Worm (Caenorhabditis elegans) whole organism, young adult: ENCODE results near the gene K01A6.4.
A peak's percentile ranks its signal among the peaks of the same experiment; 100 is the strongest.

Experiments used
- B0261.1 ChIP-seq: sonication (generic microtip); optimal IDR thresholded peaks from 2 replicates; lab custom pipeline; 2016; ENCODE audit warnings: mild to moderate bottlenecking, missing genetic modification characterization, moderate library complexity, missing compliant biosample characterization
- C06A6.2 ChIP-seq: fragments of 200-800 bp; sonication (Bioruptor generic); conservative IDR thresholded peaks from 2 replicates; pipeline ENCODE4 v1.3.6; 2022; ENCODE audit warnings: missing genetic modification characterization, missing compliant biosample characterization
- C17E4.6 ChIP-seq: fragments of 200-800 bp; sonication (Bioruptor generic); IDR thresholded peaks from 2 replicates; pipeline ENCODE4 v1.3.6; 2022; ENCODE audit warnings: missing genetic modification reagents, missing genetic modification characterization, missing compliant biosample characterization
- F33H1.4 ChIP-seq: fragments of 200-800 bp; sonication (Bioruptor generic); IDR thresholded peaks from 2 replicates; pipeline ENCODE4 v1.3.6; 2022; ENCODE audit warnings: missing genetic modification reagents, missing genetic modification characterization, missing compliant biosample characterization
- F49E8.2 ChIP-seq: sonication (generic microtip); optimal IDR thresholded peaks from 3 replicates; lab custom pipeline; 2017; ENCODE audit warnings: missing genetic modification characterization, mild to moderate bottlenecking, missing compliant biosample characterization, antibody characterized with exemption, moderate library complexity; ENCODE audit not compliant: insufficient read depth
- F52B5.7 ChIP-seq: sonication (generic microtip); optimal IDR thresholded peaks from 2 replicates; lab custom pipeline; 2016; ENCODE audit warnings: mild to moderate bottlenecking, missing genetic modification characterization, missing compliant biosample characterization
- K12H6.12 ChIP-seq: fragments of 200-800 bp; sonication (Bioruptor generic); optimal IDR thresholded peaks from 2 replicates; lab custom pipeline; 2018; ENCODE audit warnings: mild to moderate bottlenecking, missing genetic modification characterization, missing compliant biosample characterization
- T07F8.4 ChIP-seq: sonication (generic microtip); optimal IDR thresholded peaks from 2 replicates; lab custom pipeline; 2016; ENCODE audit warnings: mild to moderate bottlenecking, missing genetic modification characterization, moderate library complexity, missing compliant biosample characterization
- Y53F4B.3 ChIP-seq: fragments of 200-800 bp; sonication (Bioruptor generic); IDR thresholded peaks from 2 replicates; pipeline ENCODE4 v1.3.6; 2022; ENCODE audit warnings: missing genetic modification reagents, missing genetic modification characterization, missing compliant biosample characterization
- Y53G8AR.9 ChIP-seq: fragments of 200-800 bp; sonication (Bioruptor generic); conservative IDR thresholded peaks from 2 replicates; pipeline ENCODE4 v1.3.6; 2022; ENCODE audit warnings: missing genetic modification reagents, missing genetic modification characterization, missing compliant biosample characterization
- Y56A3A.18 ChIP-seq: fragments of 200-800 bp; sonication (Bioruptor generic); IDR thresholded peaks from 2 replicates; pipeline ENCODE4 v1.3.6; 2022; ENCODE audit warnings: missing genetic modification reagents, missing genetic modification characterization, missing compliant biosample characterization
- Y67H2A.10 ChIP-seq: fragments of 200-800 bp; sonication (Bioruptor generic); conservative IDR thresholded peaks from 2 replicates; pipeline ENCODE4 v1.3.6; 2022; ENCODE audit warnings: missing genetic modification reagents, missing genetic modification characterization, missing compliant biosample characterization
- Y79H2A.3 ChIP-seq: fragments of 200-800 bp; sonication (Bioruptor generic); conservative IDR thresholded peaks from 2 replicates; pipeline ENCODE4 v1.3.6; 2022; ENCODE audit warnings: missing genetic modification reagents, missing genetic modification characterization, missing compliant biosample characterization
- aptf-3 ChIP-seq: fragments of 200-800 bp; sonication (Bioruptor generic); IDR thresholded peaks from 2 replicates; pipeline ENCODE4 v1.3.6; 2022; ENCODE audit warnings: missing genetic modification characterization, missing compliant biosample characterization
- atf-7 ChIP-seq: sonication (generic microtip); optimal IDR thresholded peaks from 2 replicates; lab custom pipeline; 2017; ENCODE audit warnings: mild to moderate bottlenecking, missing genetic modification characterization, missing compliant biosample characterization
- athp-1 ChIP-seq: sonication (generic microtip); optimal IDR thresholded peaks from 2 replicates; lab custom pipeline; 2017; ENCODE audit warnings: mild to moderate bottlenecking, missing genetic modification characterization, missing compliant biosample characterization
- attf-5 ChIP-seq: fragments of 200-800 bp; sonication (Bioruptor generic); optimal IDR thresholded peaks from 2 replicates; lab custom pipeline; 2018; ENCODE audit warnings: mild to moderate bottlenecking, missing genetic modification characterization, missing compliant biosample characterization
- attf-6 ChIP-seq: fragments of 200-800 bp; sonication (Bioruptor generic); IDR thresholded peaks from 2 replicates; pipeline ENCODE4 v1.3.6; 2022; ENCODE audit warnings: missing genetic modification reagents, missing genetic modification characterization, missing compliant biosample characterization
- bed-1 ChIP-seq: fragments of 200-800 bp; sonication (Bioruptor generic); IDR thresholded peaks from 2 replicates; pipeline ENCODE4 v1.3.6; 2022; ENCODE audit warnings: missing genetic modification reagents, missing genetic modification characterization, missing compliant biosample characterization
- bed-2 ChIP-seq: fragments of 200-800 bp; sonication (Bioruptor generic); IDR thresholded peaks from 2 replicates; pipeline ENCODE4 v1.3.6; 2022; ENCODE audit warnings: missing genetic modification reagents, missing genetic modification characterization, missing compliant biosample characterization
- cebp-1 ChIP-seq, 2 experiments: fragments of 200-800 bp in 1 of 2; sonication (Bioruptor generic) in 1 of 2; sonication (generic microtip) in 1 of 2; IDR thresholded peaks in 1 of 2; optimal IDR thresholded peaks in 1 of 2; 2 replicates each; pipeline versions ENCODE4 v1.3.6 to Lab custom; 2017 to 2022; ENCODE audit warnings: missing compliant biosample characterization in 2 of 2, missing genetic modification characterization in 2 of 2, mild to moderate bottlenecking in 1 of 2, missing genetic modification reagents in 1 of 2, moderate library complexity in 1 of 2
- cebp-2 ChIP-seq: fragments of 200-800 bp; sonication (Bioruptor generic); IDR thresholded peaks from 2 replicates; pipeline ENCODE4 v1.3.6; 2022; ENCODE audit warnings: missing genetic modification characterization, missing compliant biosample characterization
- ceh-27 ChIP-seq: fragments of 200-800 bp; sonication (Bioruptor generic); optimal IDR thresholded peaks from 2 replicates; lab custom pipeline; 2018; ENCODE audit warnings: mild to moderate bottlenecking, missing genetic modification characterization, moderate library complexity, missing compliant biosample characterization
- ceh-58 ChIP-seq: fragments of 200-800 bp; sonication (Bioruptor generic); IDR thresholded peaks from 2 replicates; pipeline ENCODE4 v1.3.6; 2022; ENCODE audit warnings: missing genetic modification characterization, missing compliant biosample characterization
- ceh-79 ChIP-seq: sonication (generic microtip); optimal IDR thresholded peaks from 2 replicates; lab custom pipeline; 2017; ENCODE audit warnings: mild to moderate bottlenecking, missing genetic modification characterization, missing compliant biosample characterization
- chd-7 ChIP-seq: sonication (generic microtip); optimal IDR thresholded peaks from 2 replicates; lab custom pipeline; 2016; ENCODE audit warnings: mild to moderate bottlenecking, missing genetic modification characterization, moderate library complexity, missing compliant biosample characterization
- egrh-3 ChIP-seq: fragments of 200-800 bp; sonication (Bioruptor generic); IDR thresholded peaks from 2 replicates; pipeline ENCODE4 v1.3.6; 2022; ENCODE audit warnings: missing genetic modification reagents, missing genetic modification characterization, missing compliant biosample characterization
- ets-4 ChIP-seq: fragments of 200-800 bp; sonication (Bioruptor generic); optimal IDR thresholded peaks from 2 replicates; lab custom pipeline; 2018; ENCODE audit warnings: mild to moderate bottlenecking, missing genetic modification characterization, missing compliant biosample characterization
- gei-17 ChIP-seq: fragments of 200-800 bp; sonication (Bioruptor generic); optimal IDR thresholded peaks from 2 replicates; lab custom pipeline; 2018; ENCODE audit warnings: mild to moderate bottlenecking, missing genetic modification characterization, missing compliant biosample characterization
- hmg-1.2 ChIP-seq: fragments of 200-800 bp; sonication (Bioruptor generic); IDR thresholded peaks from 2 replicates; pipeline ENCODE4 v1.3.6; 2022; ENCODE audit warnings: missing genetic modification reagents, missing genetic modification characterization, missing compliant biosample characterization
- let-607 ChIP-seq, 2 experiments: fragments of 200-800 bp in 1 of 2; sonication (Bioruptor generic) in 1 of 2; sonication (generic microtip) in 1 of 2; optimal IDR thresholded peaks; 2 replicates each; lab custom pipeline; 2016 to 2018; ENCODE audit warnings: mild to moderate bottlenecking in 2 of 2, missing compliant biosample characterization in 2 of 2, missing genetic modification characterization in 2 of 2, moderate library complexity in 2 of 2, missing genotype in 1 of 2
- lin-35 ChIP-seq, 3 experiments: fragments of 150-350 bp in 2 of 3; sonication (generic microtip) in 1 of 3; optimal IDR thresholded peaks; 2 replicates each; lab custom pipeline; 2014 to 2018; ENCODE audit warnings: missing biosample characterization in 3 of 3, missing genetic modification characterization in 3 of 3, missing genetic modification reagents in 3 of 3
- madf-6 ChIP-seq: fragments of 200-800 bp; sonication (Bioruptor generic); IDR thresholded peaks from 2 replicates; pipeline ENCODE4 v1.3.6; 2022; ENCODE audit warnings: missing genetic modification reagents, missing genetic modification characterization, missing compliant biosample characterization
- mcd-1 ChIP-seq: fragments of 200-800 bp; sonication (Bioruptor generic); IDR thresholded peaks from 2 replicates; pipeline ENCODE4 v1.3.6; 2022; ENCODE audit warnings: missing genetic modification reagents, missing genetic modification characterization, missing compliant biosample characterization
- mel-28 ChIP-seq: sonication (generic microtip); optimal IDR thresholded peaks from 2 replicates; lab custom pipeline; 2016; ENCODE audit warnings: borderline replicate concordance, mild to moderate bottlenecking, missing genetic modification characterization, missing compliant biosample characterization
- nhr-80 ChIP-seq: sonication (generic microtip); optimal IDR thresholded peaks from 2 replicates; lab custom pipeline; 2016; ENCODE audit warnings: missing genetic modification characterization, missing compliant biosample characterization
- pha-4 ChIP-seq: fragments of 150-350 bp; sonication (generic microtip); optimal IDR thresholded peaks from 2 replicates; lab custom pipeline; 2014; ENCODE audit warnings: missing biosample characterization, missing genetic modification reagents, missing genetic modification characterization
- repo-1 ChIP-seq: sonication (generic microtip); optimal IDR thresholded peaks from 2 replicates; lab custom pipeline; 2017; ENCODE audit warnings: mild to moderate bottlenecking, missing genetic modification characterization, missing compliant biosample characterization
- rpc-1 ChIP-seq, 2 experiments: fragments of 150-350 bp in 1 of 2; sonication (generic microtip) in 1 of 2; optimal IDR thresholded peaks; 2 replicates each; lab custom pipeline; 2014 to 2018; ENCODE audit warnings: missing biosample characterization in 1 of 2, missing genetic modification characterization in 1 of 2, missing genetic modification reagents in 1 of 2, missing genotype in 1 of 2
- snpc-4 ChIP-seq, 5 experiments: fragments of 150-350 bp in 1 of 5; sonication (generic microtip) in 4 of 5; optimal IDR thresholded peaks; 2 replicates each; lab custom pipeline; 2014 to 2018; ENCODE audit warnings: missing genetic modification characterization in 5 of 5, missing biosample characterization in 3 of 5, antibody characterized with exemption in 2 of 5, mild to moderate bottlenecking in 2 of 5, missing compliant biosample characterization in 2 of 5, missing genotype in 2 of 5, moderate library complexity in 2 of 5, missing genetic modification reagents in 1 of 5
- tbp1 ChIP-seq: fragments of 200-800 bp; sonication (Bioruptor generic); optimal IDR thresholded peaks from 2 replicates; lab custom pipeline; 2018; ENCODE audit warnings: mild to moderate bottlenecking, missing genetic modification characterization, missing compliant biosample characterization
- unc-130 ChIP-seq: sonication (generic microtip); optimal IDR thresholded peaks from 2 replicates; lab custom pipeline; 2016; ENCODE audit warnings: missing genetic modification reagents, missing genetic modification characterization, missing compliant biosample characterization
- ztf-28 ChIP-seq: fragments of 200-800 bp; sonication (Bioruptor generic); IDR thresholded peaks from 2 replicates; pipeline ENCODE4 v1.3.6; 2022; ENCODE audit warnings: missing genetic modification reagents, missing genetic modification characterization, missing compliant biosample characterization
- ztf-6 ChIP-seq: fragments of 200-800 bp; sonication (Bioruptor generic); IDR thresholded peaks from 2 replicates; pipeline ENCODE4 v1.3.6; 2022; ENCODE audit warnings: missing genetic modification reagents, missing genetic modification characterization, missing compliant biosample characterization

The K01A6.4 gene

DNA sequence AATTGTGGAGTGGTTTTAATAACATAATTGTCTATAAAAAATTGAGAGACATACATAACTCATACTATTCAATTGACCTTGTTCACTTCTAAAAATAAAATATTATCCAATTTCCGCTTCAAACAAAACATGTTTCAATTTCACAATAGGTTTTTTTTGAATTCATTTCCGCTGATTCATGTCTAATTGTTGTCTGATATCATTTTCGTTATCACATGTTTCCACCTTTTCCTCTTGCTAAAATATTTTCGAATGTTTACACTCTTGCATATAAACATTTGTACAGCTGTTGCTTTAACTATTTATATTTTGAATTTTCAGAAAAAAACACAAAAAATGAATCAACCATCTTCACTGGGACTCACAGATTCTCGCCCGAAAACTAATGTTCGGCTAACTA lies 5.2 kb upstream of the K01A6.4 start, which contains the start of gene gem-4:
TSS of gene gem-4 (plus strand) at position 301 of the 400 bp plus-strand sequence.
- no peak for TF ChIP-seq mel-28 (tag; lab: Kevin White, UChicago)
- no peak for TF ChIP-seq snpc-4 (GFP tag; optimal IDR thresholded peaks at IDR 0.05; lab: Kevin White, UChicago)
- no peak for TF ChIP-seq snpc-4 (tag; optimal IDR thresholded peaks at IDR 0.05; lab: Kevin White, UChicago)
- TF ChIP-seq Y53G8AR.9 (GFP tag; lab: Robert Waterston, UW) = no peak
- TF ChIP-seq mcd-1 (GFP tag; lab: Robert Waterston, UW) = no peak
- TF ChIP-seq repo-1 (tag; lab: Kevin White, UChicago) = no peak
- TF ChIP-seq cebp-1 (GFP tag; IDR thresholded peaks at IDR 0.05; lab: Robert Waterston, UW) = peak; percentile 36; the same call in 1 of the 2 replicates
- peak; percentile 53 for TF ChIP-seq cebp-1 (tag; optimal IDR thresholded peaks at IDR 0.05; lab: Kevin White, UChicago)
- TF ChIP-seq ztf-6 = no peak
- TF ChIP-seq ceh-27 (GFP tag; lab: Kevin White, UChicago) = no peak

ce11 chrIV:11744287-11744686 lies 4.2 kb upstream of the K01A6.4 start:
- TF ChIP-seq madf-6 (GFP tag; lab: Robert Waterston, UW) (no peak), hmg-1.2 (GFP tag; lab: Robert Waterston, UW) (peak; percentile 60; the same call in 1 of the 2 replicates), F52B5.7 (tag; lab: Kevin White, UChicago) (no peak), nhr-80 (tag; lab: Kevin White, UChicago) (no peak), cebp-2 (no peak), cebp-1 (GFP tag; IDR thresholded peaks at IDR 0.05; lab: Robert Waterston, UW) (0 out of 2 replicates have a peak, but pooled peaks have one; percentile 42), cebp-1 (tag; optimal IDR thresholded peaks at IDR 0.05; lab: Kevin White, UChicago) (no peak), C17E4.6 (no peak), tbp1 (GFP tag; lab: Kevin White, UChicago) (no peak), T07F8.4 (tag; lab: Kevin White, UChicago) (no peak), egrh-3 (GFP tag; lab: Robert Waterston, UW) (no peak), rpc-1 (optimal IDR thresholded peaks at IDR 0.05; lab: Kevin White, UChicago) (no peak), rpc-1 (tag; optimal IDR thresholded peaks at IDR 0.05; lab: Kevin White, UChicago) (no peak), unc-130 (GFP tag; lab: Kevin White, UChicago) (no peak), ztf-28 (GFP tag; lab: Robert Waterston, UW) (no peak), attf-6 (GFP tag; lab: Robert Waterston, UW) (no peak), pha-4 (tag; lab: Kevin White, UChicago) (no peak), bed-1 (no peak), Y67H2A.10 (GFP tag; lab: Robert Waterston, UW) (no peak), ets-4 (GFP tag; lab: Kevin White, UChicago) (no peak), let-607 (tag; optimal IDR thresholded peaks at IDR 0.05; lab: Kevin White, UChicago) (no peak), K12H6.12 (tag; lab: Kevin White, UChicago) (peak; percentile 64), athp-1 (tag; lab: Kevin White, UChicago) (no peak), C06A6.2 (GFP tag; lab: Robert Waterston, UW) (no peak), Y53F4B.3 (GFP tag; lab: Robert Waterston, UW) (no peak), ceh-27 (GFP tag; lab: Kevin White, UChicago) (no peak)

DNA sequence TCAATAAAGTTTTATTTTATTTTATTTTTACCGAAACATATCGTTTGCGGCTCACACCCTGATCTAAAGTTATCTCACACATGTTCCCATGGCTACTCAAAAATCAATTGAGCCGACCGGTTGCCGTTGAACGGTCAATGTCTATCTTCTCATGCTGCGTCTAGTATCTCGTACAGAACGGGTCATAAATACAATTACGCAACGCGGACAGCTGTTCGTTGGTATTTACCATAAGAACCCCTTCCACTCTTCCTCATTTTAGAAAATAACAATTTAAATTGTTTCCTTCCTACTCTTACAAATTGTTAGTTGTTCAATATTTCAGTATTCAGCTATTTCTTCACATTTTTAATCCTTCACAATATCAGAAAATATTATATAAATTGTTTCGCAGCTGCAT lies 3.7 kb upstream of the K01A6.4 start:
- no peak for TF ChIP-seq C17E4.6
- TF ChIP-seq aptf-3 (GFP tag; lab: Robert Waterston, UW) = no peak
- TF ChIP-seq Y56A3A.18 (GFP tag; lab: Robert Waterston, UW) = no peak
- no peak for TF ChIP-seq T07F8.4 (tag; lab: Kevin White, UChicago)
- TF ChIP-seq ceh-79 = no peak
- no peak for TF ChIP-seq attf-5 (GFP tag; lab: Kevin White, UChicago)
- TF ChIP-seq F49E8.2 (tag; lab: Kevin White, UChicago) = no peak
- TF ChIP-seq bed-2 (GFP tag; lab: Robert Waterston, UW) = no peak
- TF ChIP-seq F33H1.4 = no peak
- no peak for TF ChIP-seq ceh-58 (GFP tag; lab: Robert Waterston, UW)
- TF ChIP-seq B0261.1 (tag; lab: Kevin White, UChicago) = no peak
- no peak for TF ChIP-seq atf-7
- TF ChIP-seq gei-17 (GFP tag; lab: Kevin White, UChicago) = no peak
- TF ChIP-seq Y53F4B.3 (GFP tag; lab: Robert Waterston, UW) = no peak
- TF ChIP-seq Y79H2A.3 = no peak
- TF ChIP-seq chd-7 = no peak
- TF ChIP-seq lin-35 (GFP tag; optimal IDR thresholded peaks at IDR 0.05; lab: Kevin White, UChicago) = no peak
